Fruit fly (Drosophila melanogaster) whole organism, pupa: ENCODE measurements around the gene Lmpt.
A peak's percentile ranks its signal among the peaks of the same experiment; 100 is the strongest.

ENCODE experiments used
- CG10348 ChIP-seq: fragments of 200-800 bp; sonication (Bioruptor generic); IDR thresholded peaks from 2 replicates; pipeline ENCODE4 v1.3.6; 2022; ENCODE audit warnings: missing biosample characterization, missing genetic modification characterization
- CG12605 ChIP-seq: fragments of 200-800 bp; sonication (Bioruptor generic); IDR thresholded peaks from 2 replicates; pipeline ENCODE4 v1.3.6; 2022; ENCODE audit warnings: missing biosample characterization, missing genetic modification characterization
- CG13204 ChIP-seq: fragments of 200-800 bp; sonication (Bioruptor generic); optimal IDR thresholded peaks from 2 replicates; lab custom pipeline; 2018; ENCODE audit warnings: missing biosample characterization, mild to moderate bottlenecking, missing genetic modification characterization, moderate library complexity
- CG14655 ChIP-seq: fragments of 200-800 bp; sonication (Bioruptor generic); optimal IDR thresholded peaks from 3 replicates; lab custom pipeline; 2017; ENCODE audit warnings: mild to moderate bottlenecking, missing biosample characterization, missing genetic modification reagents, missing genetic modification characterization
- CG15710 ChIP-seq: fragments of 200-800 bp; sonication (Bioruptor generic); optimal IDR thresholded peaks from 2 replicates; lab custom pipeline; 2018; ENCODE audit warnings: missing biosample characterization, mild to moderate bottlenecking, missing genetic modification characterization, moderate library complexity
- CG17806 ChIP-seq: fragments of 200-800 bp; sonication (Bioruptor generic); optimal IDR thresholded peaks from 2 replicates; lab custom pipeline; 2018; ENCODE audit warnings: missing biosample characterization, mild to moderate bottlenecking, missing genetic modification characterization, moderate library complexity
- CG32121 ChIP-seq: fragments of 200-800 bp; sonication (Bioruptor generic); IDR thresholded peaks from 2 replicates; pipeline ENCODE4 v1.3.6; 2022; ENCODE audit warnings: missing biosample characterization, missing genetic modification characterization
- CG34367 ChIP-seq: fragments of 200-800 bp; sonication (Bioruptor generic); optimal IDR thresholded peaks from 2 replicates; lab custom pipeline; 2018; ENCODE audit warnings: missing biosample characterization, mild to moderate bottlenecking, missing genetic modification characterization
- CG4496 ChIP-seq: fragments of 200-800 bp; sonication (Bioruptor generic); IDR thresholded peaks from 3 replicates; pipeline ENCODE4 v1.3.6; 2022; ENCODE audit warnings: missing biosample characterization, missing genetic modification characterization
- CG8159 ChIP-seq: fragments of 200-800 bp; sonication (Bioruptor generic); optimal IDR thresholded peaks from 3 replicates; lab custom pipeline; 2018; ENCODE audit warnings: missing biosample characterization, mild to moderate bottlenecking, missing genetic modification characterization, moderate library complexity
- CG8301 ChIP-seq: fragments of 200-800 bp; sonication (Bioruptor generic); optimal IDR thresholded peaks from 2 replicates; lab custom pipeline; 2018; ENCODE audit warnings: missing biosample characterization, mild to moderate bottlenecking, missing genetic modification characterization
- CG9948 ChIP-seq: fragments of 200-800 bp; sonication (Bioruptor generic); optimal IDR thresholded peaks from 2 replicates; lab custom pipeline; 2018; ENCODE audit warnings: missing biosample characterization, mild to moderate bottlenecking, missing genetic modification characterization, moderate library complexity
- D1 ChIP-seq: fragments of 200-800 bp; sonication (Bioruptor generic); optimal IDR thresholded peaks from 2 replicates; lab custom pipeline; 2018; ENCODE audit warnings: missing biosample characterization, mild to moderate bottlenecking, missing genetic modification characterization, moderate library complexity
- EcR ChIP-seq: fragments of 200-800 bp; sonication (Bioruptor generic); optimal IDR thresholded peaks from 3 replicates; lab custom pipeline; 2019; ENCODE audit warnings: missing biosample characterization, missing genetic modification characterization, mild to moderate bottlenecking, moderate library complexity, missing genetic modification reagents
- Ets98B ChIP-seq: fragments of 200-800 bp; sonication (Bioruptor generic); IDR thresholded peaks from 2 replicates; pipeline ENCODE4 v1.3.6; 2022; ENCODE audit warnings: missing biosample characterization, missing genetic modification characterization
- Pif1A ChIP-seq: fragments of 200-800 bp; sonication (Bioruptor generic); optimal IDR thresholded peaks from 3 replicates; lab custom pipeline; 2016; ENCODE audit warnings: missing biosample characterization, missing genetic modification characterization
- Pif1B ChIP-seq: fragments of 200-800 bp; sonication (Bioruptor generic); optimal IDR thresholded peaks from 3 replicates; lab custom pipeline; 2016; ENCODE audit warnings: missing biosample characterization, missing genetic modification characterization
- Snoo ChIP-seq: fragments of 200-800 bp; sonication (Bioruptor generic); optimal IDR thresholded peaks from 3 replicates; lab custom pipeline; 2017; ENCODE audit warnings: missing biosample characterization, mild to moderate bottlenecking, missing genetic modification characterization, inconsistent platforms
- fd96Ca ChIP-seq: fragments of 200-800 bp; sonication (Bioruptor generic); IDR thresholded peaks from 3 replicates; pipeline ENCODE4 v1.3.6; 2022; ENCODE audit warnings: missing biosample characterization, missing genetic modification characterization
- gl ChIP-seq: fragments of 200-800 bp; sonication (Bioruptor generic); optimal IDR thresholded peaks from 2 replicates; lab custom pipeline; 2018; ENCODE audit warnings: missing biosample characterization, mild to moderate bottlenecking, missing genetic modification characterization
- rn ChIP-seq: fragments of 200-800 bp; sonication (Bioruptor generic); IDR thresholded peaks from 2 replicates; pipeline ENCODE4 v1.3.6; 2022; ENCODE audit warnings: missing biosample characterization, missing genetic modification characterization

Gene Lmpt

DNA sequence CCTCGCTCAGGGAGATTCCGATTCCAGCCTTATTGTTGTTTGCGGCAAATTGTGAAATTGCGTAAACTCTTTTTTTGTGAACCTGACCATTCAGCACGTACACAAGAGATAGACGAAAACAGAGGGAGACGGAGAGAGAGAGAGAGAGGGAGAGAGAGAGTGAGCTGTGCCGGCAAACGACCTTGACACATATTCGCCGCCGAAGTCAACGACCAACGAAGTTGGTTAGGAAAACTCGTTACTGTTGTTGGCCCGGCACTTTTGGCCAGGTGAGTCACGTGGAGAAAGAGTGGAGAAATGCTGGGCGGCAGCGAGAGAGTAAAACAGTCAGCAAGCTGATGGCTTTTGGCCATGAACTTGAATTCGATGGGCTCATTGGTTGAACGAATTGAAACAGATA lies 35.1 kb upstream of the Lmpt start:
- TF ChIP-seq CG34367 (tag; lab: Kevin White, UChicago), result no peak
- TF ChIP-seq CG12605, result no peak
- TF ChIP-seq CG32121 (GFP tag; lab: Robert Waterston, UW), result no peak
- TF ChIP-seq CG14655 (GFP tag; lab: Kevin White, UChicago), result no peak
- TF ChIP-seq EcR (GFP tag; lab: Kevin White, UChicago), result peak; percentile 69

DNA sequence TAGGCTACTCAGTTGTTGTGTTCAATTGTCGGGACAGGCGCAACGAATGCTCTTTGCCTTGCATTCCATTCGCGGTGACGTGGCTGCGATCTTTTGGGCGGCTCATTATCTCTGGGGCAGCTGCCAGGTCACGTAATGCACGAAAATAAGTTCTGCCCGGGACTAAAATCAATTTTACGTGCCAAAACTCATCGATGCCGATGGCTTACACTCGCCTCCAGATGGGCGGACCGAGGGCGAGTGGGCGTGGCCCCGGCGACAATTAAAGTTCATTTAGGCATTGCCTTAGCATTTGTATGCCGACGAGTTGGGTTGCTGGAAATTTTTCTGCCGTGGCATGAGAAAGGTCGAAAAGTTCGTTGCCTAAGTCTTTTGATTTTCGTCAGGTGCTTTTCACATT lies 28.4 kb upstream of the Lmpt start:
- TF ChIP-seq CG32121 (GFP tag; lab: Robert Waterston, UW) (no peak), fd96Ca (GFP tag; lab: Robert Waterston, UW) (no peak), CG13204 (GFP tag; lab: Kevin White, UChicago) (no peak), CG8301 (tag; lab: Kevin White, UChicago) (no peak), CG12605 (no peak), CG17806 (tag; lab: Kevin White, UChicago) (no peak), Ets98B (GFP tag; lab: Robert Waterston, UW) (no peak), CG10348 (GFP tag; lab: Robert Waterston, UW) (no peak)

DNA sequence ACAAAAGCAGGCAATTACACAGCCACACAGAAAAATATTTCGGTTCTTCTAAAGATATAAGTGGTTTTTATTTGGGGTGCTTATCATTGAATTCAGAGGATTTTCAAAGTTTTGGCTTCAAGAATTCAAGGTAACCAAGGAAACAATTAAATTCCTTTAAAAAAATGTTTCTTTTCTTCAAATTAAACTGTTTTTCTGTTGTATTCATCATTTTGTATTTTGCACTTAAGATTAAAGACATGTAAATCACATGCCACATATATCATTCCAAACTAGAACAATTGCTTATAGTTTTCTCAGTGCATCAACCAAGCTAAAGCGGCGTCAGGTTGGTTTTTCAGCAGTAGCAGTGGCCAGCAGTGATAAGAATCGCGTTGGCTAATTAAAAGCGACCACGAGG lies 24.6 kb upstream of the Lmpt start:
- TF ChIP-seq D1 (tag; lab: Kevin White, UChicago) (no peak), CG8159 (tag; lab: Kevin White, UChicago) (peak; percentile 31)

DNA sequence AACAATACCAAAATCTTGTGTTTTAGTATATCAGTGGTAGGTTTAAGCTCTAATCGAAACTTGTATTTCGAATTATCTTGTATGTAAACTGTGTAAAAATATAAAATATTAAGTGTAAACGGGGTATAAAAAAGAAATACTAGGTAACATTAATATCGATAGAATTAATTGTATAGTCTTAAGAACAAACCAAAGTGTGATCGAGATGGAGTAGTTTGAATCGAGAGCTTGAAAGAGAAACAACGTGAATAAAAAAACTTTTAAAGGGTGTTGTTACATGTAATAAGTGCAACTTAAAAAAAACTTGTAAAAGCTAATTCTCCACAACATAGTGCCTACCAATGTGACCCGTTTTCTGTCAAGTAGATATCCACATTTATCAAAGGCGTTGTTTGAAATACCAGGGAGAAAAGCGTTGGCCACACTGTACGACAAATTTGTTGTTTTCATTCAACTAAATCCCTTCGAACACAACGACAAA lies 23.0 kb upstream of the Lmpt start, which contains the start of gene TSG101:
TSS of gene TSG101 (plus strand) at position 208 of the 481 bp plus-strand sequence.
- TF ChIP-seq Pif1B (no peak), CG32121 (GFP tag; lab: Robert Waterston, UW) (no peak), CG10348 (GFP tag; lab: Robert Waterston, UW) (no peak), CG17806 (tag; lab: Kevin White, UChicago) (no peak), CG15710 (tag; lab: Kevin White, UChicago) (no peak), CG12605 (no peak)
- TF ChIP-seq, all 21 proteins: peak for 0

DNA sequence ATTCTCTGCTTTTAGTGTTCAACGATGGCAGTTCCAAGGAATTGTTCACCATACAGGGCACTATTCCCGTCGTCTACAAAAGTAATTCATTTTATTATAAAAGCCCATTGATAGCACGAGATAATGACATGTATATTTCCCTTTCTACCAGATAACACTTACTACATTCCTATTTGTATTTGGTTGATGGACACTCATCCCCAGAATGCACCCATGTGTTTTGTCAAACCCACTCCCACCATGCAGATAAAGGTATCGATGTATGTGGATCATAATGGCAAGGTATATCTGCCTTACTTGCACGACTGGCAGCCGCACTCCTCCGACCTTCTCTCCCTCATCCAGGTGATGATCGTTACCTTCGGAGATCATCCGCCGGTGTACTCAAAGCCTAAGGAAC lies 22.1 kb upstream of the Lmpt start:
- no peak for TF ChIP-seq CG15710 (tag; lab: Kevin White, UChicago)
- no peak for TF ChIP-seq CG12605
- TF ChIP-seq CG32121 (GFP tag; lab: Robert Waterston, UW), result no peak
- no peak for TF ChIP-seq CG8301 (tag; lab: Kevin White, UChicago)
- no peak for TF ChIP-seq CG34367 (tag; lab: Kevin White, UChicago)
- TF ChIP-seq CG8159 (tag; lab: Kevin White, UChicago), result no peak
- no peak for TF ChIP-seq fd96Ca (GFP tag; lab: Robert Waterston, UW)
- no peak for TF ChIP-seq D1 (tag; lab: Kevin White, UChicago)
- TF ChIP-seq CG4496 (GFP tag; lab: Robert Waterston, UW), result no peak
- TF ChIP-seq EcR (GFP tag; lab: Kevin White, UChicago), result no peak
- TF ChIP-seq CG9948 (tag; lab: Kevin White, UChicago), result no peak
- no peak for TF ChIP-seq CG10348 (GFP tag; lab: Robert Waterston, UW)
- no peak for TF ChIP-seq CG13204 (GFP tag; lab: Kevin White, UChicago)
- TF ChIP-seq Ets98B (GFP tag; lab: Robert Waterston, UW), result no peak
- no peak for TF ChIP-seq gl (tag; lab: Kevin White, UChicago)
- TF ChIP-seq Pif1B, result no peak
- no peak for TF ChIP-seq CG17806 (tag; lab: Kevin White, UChicago)
- TF ChIP-seq Pif1A, result no peak

DNA sequence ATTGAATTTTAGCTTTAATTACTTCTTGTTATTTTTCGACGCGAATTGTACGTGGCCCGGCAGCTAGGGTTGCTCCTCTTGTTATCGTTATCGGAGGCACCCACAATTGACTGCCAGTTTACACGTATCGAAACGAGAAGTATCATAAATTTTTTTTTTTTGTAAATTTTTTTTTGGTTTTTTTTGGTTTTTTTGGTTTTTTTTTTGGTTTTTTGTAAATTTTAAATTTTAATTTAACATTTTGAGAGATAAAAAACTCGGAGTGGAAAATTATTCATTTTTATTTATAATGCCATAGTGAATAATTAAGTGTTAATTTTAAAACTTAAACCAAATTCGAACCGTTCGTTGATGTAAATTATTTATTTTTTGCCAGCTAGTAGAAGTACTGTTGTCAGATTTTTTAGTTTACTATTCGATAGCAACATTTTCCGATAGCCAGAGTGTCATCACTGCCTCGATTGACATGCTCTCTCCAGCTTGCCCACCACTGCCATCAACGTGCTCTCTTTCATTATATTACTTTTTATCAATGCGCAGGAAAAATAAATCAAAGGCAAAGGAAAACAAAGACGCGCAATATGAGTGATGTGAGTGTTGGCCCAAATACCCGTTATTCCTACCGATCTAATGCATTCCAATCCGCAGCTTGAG lies 20.0 kb upstream of the Lmpt start, which contains the start of the genes kud and Zcchc7:
TSS of gene kud (minus strand) at position 72 of the 654 bp plus-strand sequence.
TSS of gene Zcchc7 (plus strand) at position 467 of the 654 bp plus-strand sequence.
- TF ChIP-seq CG15710 (tag; lab: Kevin White, UChicago) (peak; percentile 72), CG17806 (tag; lab: Kevin White, UChicago) (peak; percentile 43), gl (tag; lab: Kevin White, UChicago) (no peak), fd96Ca (GFP tag; lab: Robert Waterston, UW) (no peak), EcR (GFP tag; lab: Kevin White, UChicago) (no peak), D1 (tag; lab: Kevin White, UChicago) (no peak), CG10348 (GFP tag; lab: Robert Waterston, UW) (no peak), CG8301 (tag; lab: Kevin White, UChicago) (no peak), CG13204 (GFP tag; lab: Kevin White, UChicago) (no peak), CG8159 (tag; lab: Kevin White, UChicago) (peak; percentile 74), CG9948 (tag; lab: Kevin White, UChicago) (peak; percentile 44), Pif1B (no peak), CG14655 (GFP tag; lab: Kevin White, UChicago) (no peak), CG34367 (tag; lab: Kevin White, UChicago) (peak; percentile 33), CG12605 (no peak), CG32121 (GFP tag; lab: Robert Waterston, UW) (no peak; the same call in 1 of the 2 replicates), CG4496 (GFP tag; lab: Robert Waterston, UW) (no peak), Pif1A (no peak), rn (GFP tag; lab: Robert Waterston, UW) (no peak), Snoo (tag; lab: Kevin White, UChicago) (peak; percentile 51), Ets98B (GFP tag; lab: Robert Waterston, UW) (peak; percentile 32; the same call in 1 of the 2 replicates)
- TF ChIP-seq, all 21 proteins: peak for 7
